Worm (Caenorhabditis elegans): ENCODE data around the gene C07A9.5.

DNA sequence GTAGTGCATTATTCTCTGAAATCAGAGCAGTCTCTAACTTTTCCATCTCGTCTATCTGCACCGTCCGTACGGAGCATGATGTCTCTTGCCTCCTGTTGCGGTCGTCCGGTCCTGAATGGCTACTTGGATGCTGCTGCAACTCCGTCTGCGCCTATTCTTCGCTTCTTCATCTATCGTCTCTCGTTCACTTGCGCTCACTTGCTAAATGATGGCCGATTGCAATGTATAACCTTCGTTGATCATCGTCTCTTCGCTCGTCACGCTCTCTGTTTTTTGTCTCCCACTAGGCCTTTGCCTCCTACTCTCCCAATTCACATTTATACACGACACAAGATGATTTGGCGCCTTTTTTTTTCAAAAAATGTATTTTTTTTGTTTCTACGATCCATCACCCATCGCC, 14.7 kb upstream of the C07A9.5 start:
- TF ChIP-seq lsy-2 (tag; optimal IDR thresholded peaks at IDR 0.05) (peak; percentile 17 to 71), aly-2 (tag; optimal IDR thresholded peaks at IDR 0.05) (no peak), nhr-12 (tag; optimal IDR thresholded peaks at IDR 0.05) (no peak), skn-1 (tag; optimal IDR thresholded peaks at IDR 0.05) (no peak), jun-1 (tag; optimal IDR thresholded peaks at IDR 0.05) (no peak), nhr-11 (tag; optimal IDR thresholded peaks at IDR 0.05) (no peak)

Data from whole organism, L1 larva.